Worm (Caenorhabditis elegans) whole organism, late embryonic: ENCODE results near the gene ptr-25.

ENCODE experiments used
- fax-1 ChIP-seq: sonication (generic microtip); optimal IDR thresholded peaks from 2 replicates; lab custom pipeline; 2016; ENCODE audit warnings: missing genotype, missing genetic modification characterization, missing compliant biosample characterization
- lim-6 ChIP-seq: sonication (generic microtip); optimal IDR thresholded peaks from 2 replicates; lab custom pipeline; 2016; ENCODE audit warnings: missing genetic modification characterization, missing compliant biosample characterization

DNA sequence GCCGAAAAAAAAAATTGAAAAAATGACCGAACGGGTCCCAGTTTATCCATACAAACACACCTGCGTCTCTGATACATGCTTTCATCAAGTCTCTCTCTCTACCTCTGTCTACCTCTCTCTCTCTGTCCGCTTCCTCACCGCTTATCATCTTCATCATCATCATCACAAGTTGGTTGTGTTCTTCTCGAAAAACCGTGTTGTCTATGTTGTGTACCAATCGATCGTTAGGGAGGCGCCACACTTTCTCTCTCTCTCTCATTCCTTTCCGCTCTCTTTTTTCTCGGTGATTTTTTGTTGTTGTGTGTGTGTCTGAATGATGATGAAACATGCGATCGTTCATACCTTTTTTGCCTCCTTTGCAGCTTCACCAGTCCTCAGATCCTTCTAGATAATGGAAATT, 24.3 kb upstream of the ptr-25 start:
- TF ChIP-seq fax-1, result no peak
- TF ChIP-seq lim-6 (tag; lab: Kevin White, UChicago), result no peak
